Fruit fly (Drosophila melanogaster) Kc167 (cell line): Measurements from ENCODE around the gene CG1791.

Experiments
- Myc ChIP-seq: fragments of >200 bp; optimal IDR thresholded peaks from 2 replicates; lab custom pipeline; 2017; ENCODE audit warnings: missing external identifiers
- Sin3A ChIP-seq: fragments of >200 bp; optimal IDR thresholded peaks from 2 replicates; lab custom pipeline; 2018; ENCODE audit warnings: missing external identifiers
- h ChIP-seq: fragments of >200 bp; optimal IDR thresholded peaks from 3 replicates; lab custom pipeline; 2018; ENCODE audit warnings: missing external identifiers
- insv ChIP-seq: fragments of >200 bp; optimal IDR thresholded peaks from 3 replicates; lab custom pipeline; 2018; ENCODE audit warnings: missing external identifiers
- psq ChIP-seq: fragments of >200 bp; optimal IDR thresholded peaks from 2 replicates; lab custom pipeline; 2017; ENCODE audit warnings: missing external identifiers
- ttk ChIP-seq: sonication (Bioruptor generic); optimal IDR thresholded peaks from 2 replicates; lab custom pipeline; 2017; ENCODE audit warnings: missing external identifiers

Gene CG1791

dm6 chrX:9977305-9977704 lies 12.6 kb upstream of the CG1791 start, which contains the start of gene CG43386:
Gene CG43386, minus strand, starts transcription at chrX:9977405.
- no peak for TF ChIP-seq ttk
- TF ChIP-seq Myc (lab: Kevin White, UChicago), result no peak
- TF ChIP-seq insv (lab: Kevin White, UChicago), result no peak
- no peak for TF ChIP-seq h (lab: Kevin White, UChicago)
- TF ChIP-seq Sin3A (lab: Kevin White, UChicago), result no peak
- TF ChIP-seq psq, result no peak

DNA sequence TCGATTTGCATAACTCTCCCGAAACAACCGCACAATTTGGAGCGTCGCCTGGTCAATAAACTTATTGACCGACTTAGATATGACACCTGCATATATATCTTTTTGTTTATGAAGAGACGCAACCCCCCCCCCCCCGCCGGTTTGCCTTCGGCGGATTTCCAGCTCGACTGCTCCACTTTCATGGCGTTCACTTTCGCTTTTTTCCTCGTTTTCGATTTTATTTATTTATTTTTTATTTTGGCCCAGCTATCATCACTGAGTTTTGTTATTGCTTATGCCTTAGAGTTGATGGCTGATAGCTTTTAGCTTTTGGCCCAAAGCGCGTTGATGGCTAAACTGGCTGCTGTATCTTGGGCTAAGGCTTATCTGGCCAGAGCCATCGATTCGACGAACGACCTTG lies 11.3 kb upstream of the CG1791 start:
- TF ChIP-seq psq (no peak), Sin3A (lab: Kevin White, UChicago) (no peak), Myc (lab: Kevin White, UChicago) (no peak), insv (lab: Kevin White, UChicago) (no peak), ttk (no peak), h (lab: Kevin White, UChicago) (no peak)

DNA sequence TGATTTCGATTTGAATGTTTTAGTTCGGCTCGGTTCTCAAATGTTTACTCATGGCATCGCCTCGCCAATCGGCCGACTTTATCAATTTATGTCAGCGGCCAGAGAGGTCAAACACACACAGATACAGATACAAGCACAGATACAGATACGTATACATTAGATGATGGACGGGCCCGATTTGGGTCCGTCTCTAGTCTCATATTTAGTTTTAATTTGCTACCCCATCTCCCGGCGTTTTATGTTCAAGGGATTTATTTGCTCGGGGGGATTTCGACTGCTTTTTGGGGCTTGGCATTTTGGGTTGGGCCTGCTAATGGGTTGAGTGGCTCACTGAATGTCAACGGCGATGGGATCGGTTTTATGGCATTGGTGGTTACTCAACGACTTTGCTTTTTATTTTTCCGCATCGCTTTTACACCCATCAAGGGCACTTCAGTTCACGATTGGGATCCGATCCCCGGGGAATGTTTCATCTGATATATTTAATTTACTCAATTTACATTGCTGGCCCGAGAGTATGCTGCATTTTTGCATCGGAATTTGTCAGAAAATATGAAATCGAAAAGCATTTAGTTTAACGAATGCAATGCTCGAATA lies 32.3 kb downstream of the CG1791 start:
- no peak for TF ChIP-seq ttk
- TF ChIP-seq Myc (lab: Kevin White, UChicago), result no peak
- TF ChIP-seq h (lab: Kevin White, UChicago), result no peak
- no peak for TF ChIP-seq insv (lab: Kevin White, UChicago)
- no peak for TF ChIP-seq Sin3A (lab: Kevin White, UChicago)
- TF ChIP-seq psq, result no peak

dm6 chrX:9930882-9931281 lies 33.8 kb downstream of the CG1791 start, which contains the start of gene Idgf4:
Gene Idgf4, minus strand, starts transcription at chrX:9930948.
- no peak for TF ChIP-seq ttk
- no peak for TF ChIP-seq Sin3A (lab: Kevin White, UChicago)
- no peak for TF ChIP-seq Myc (lab: Kevin White, UChicago)
- no peak for TF ChIP-seq h (lab: Kevin White, UChicago)
- TF ChIP-seq psq, result no peak
- TF ChIP-seq insv (lab: Kevin White, UChicago), result no peak
